Worm (Caenorhabditis elegans) whole organism, L1 larva: ENCODE results near the gene F45G2.8.

Experiments
- C04F5.9 ChIP-seq: sonication (generic microtip); optimal IDR thresholded peaks from 2 replicates; lab custom pipeline; 2016; ENCODE audit warnings: missing genetic modification characterization, missing compliant biosample characterization
- C34B4.2 ChIP-seq: sonication (generic microtip); optimal IDR thresholded peaks from 2 replicates; lab custom pipeline; 2017; ENCODE audit warnings: mild to moderate bottlenecking, missing genetic modification characterization, missing compliant biosample characterization
- F16B12.6 ChIP-seq: fragments of 150-350 bp; optimal IDR thresholded peaks from 2 replicates; lab custom pipeline; 2014; ENCODE audit warnings: missing biosample characterization, missing genetic modification characterization
- aha-1 ChIP-seq: fragments of 150-350 bp; optimal IDR thresholded peaks from 2 replicates; lab custom pipeline; 2014; ENCODE audit warnings: missing biosample characterization, missing genetic modification characterization
- alr-1 ChIP-seq: fragments of 200-800 bp; sonication (Bioruptor generic); optimal IDR thresholded peaks from 2 replicates; lab custom pipeline; 2018; ENCODE audit warnings: borderline replicate concordance, mild to moderate bottlenecking, missing genetic modification characterization, missing compliant biosample characterization
- ama-1 ChIP-seq: fragments of 150-350 bp; optimal IDR thresholded peaks from 2 replicates; lab custom pipeline; 2014
- blmp-1 ChIP-seq: fragments of 150-350 bp; optimal IDR thresholded peaks from 2 replicates; lab custom pipeline; 2014; ENCODE audit warnings: missing biosample characterization, missing genetic modification characterization
- ceh-63 ChIP-seq: fragments of 200-800 bp; sonication (Bioruptor generic); optimal IDR thresholded peaks from 2 replicates; lab custom pipeline; 2018; ENCODE audit warnings: mild to moderate bottlenecking, missing genetic modification characterization, missing compliant biosample characterization
- ceh-82 ChIP-seq, 3 experiments: fragments of 150-350 bp in 1 of 3; sonication (generic microtip) in 2 of 3; optimal IDR thresholded peaks; 2 replicates each; lab custom pipeline; 2014 to 2017; ENCODE audit warnings: missing biosample characterization in 3 of 3, missing genetic modification characterization in 3 of 3
- dpl-1 ChIP-seq, 3 experiments: fragments of 150-350 bp in 2 of 3; sonication (generic microtip) in 1 of 3; optimal IDR thresholded peaks; 2 replicates each; lab custom pipeline; 2014 to 2017; ENCODE audit warnings: missing biosample characterization in 3 of 3, missing genetic modification characterization in 3 of 3, missing genetic modification reagents in 3 of 3
- dsc-1 ChIP-seq: sonication (generic microtip); optimal IDR thresholded peaks from 2 replicates; lab custom pipeline; 2016; ENCODE audit warnings: mild to moderate bottlenecking, missing genetic modification characterization, missing compliant biosample characterization
- efl-1 ChIP-seq, 4 experiments: fragments of 150-350 bp; optimal IDR thresholded peaks in 3 of 4; peaks in 1 of 4; 1 replicate in 1 of 4; 2 replicates in 3 of 4; lab custom pipeline; 2014; ENCODE audit warnings: missing biosample characterization in 2 of 4, missing genetic modification characterization in 2 of 4, missing genetic modification reagents in 2 of 4
- elt-2 ChIP-seq: sonication (generic microtip); optimal IDR thresholded peaks from 2 replicates; lab custom pipeline; 2016; ENCODE audit warnings: missing genetic modification characterization, mild to moderate bottlenecking, inconsistent platforms, missing compliant biosample characterization, missing genetic modification reagents
- elt-3 ChIP-seq, 6 experiments: fragments of 150-350 bp in 1 of 6; sonication (generic microtip); optimal IDR thresholded peaks; 2 replicates each; lab custom pipeline; 2017 to 2018; ENCODE audit warnings: missing biosample characterization in 6 of 6, missing genetic modification characterization in 6 of 6, inconsistent platforms in 1 of 6
- fkh-10 ChIP-seq: sonication (generic microtip); optimal IDR thresholded peaks from 2 replicates; lab custom pipeline; 2017; ENCODE audit warnings: missing biosample characterization, missing genetic modification reagents, missing genetic modification characterization
- fos-1 ChIP-seq: fragments of 150-350 bp; optimal IDR thresholded peaks from 2 replicates; lab custom pipeline; 2014; ENCODE audit warnings: missing biosample characterization, missing genetic modification characterization
- grh-1 ChIP-seq: fragments of 200-800 bp; sonication (Bioruptor generic); IDR thresholded peaks from 2 replicates; pipeline ENCODE4 v1.3.6; 2022; ENCODE audit warnings: missing genetic modification reagents, missing genetic modification characterization, missing compliant biosample characterization
- hlh-17 ChIP-seq: fragments of 200-800 bp; sonication (Bioruptor generic); optimal IDR thresholded peaks from 2 replicates; lab custom pipeline; 2018; ENCODE audit warnings: missing genetic modification characterization, mild to moderate bottlenecking, missing compliant biosample characterization, moderate library complexity, borderline replicate concordance
- hlh-4 ChIP-seq: sonication (generic microtip); optimal IDR thresholded peaks from 2 replicates; lab custom pipeline; 2016; ENCODE audit warnings: mild to moderate bottlenecking, missing genetic modification characterization, missing compliant biosample characterization
- irx-1 ChIP-seq: sonication (generic microtip); optimal IDR thresholded peaks from 2 replicates; lab custom pipeline; 2016; ENCODE audit warnings: missing genetic modification characterization, missing compliant biosample characterization
- isw-1 ChIP-seq: fragments of 200-800 bp; sonication (Bioruptor generic); IDR thresholded peaks from 2 replicates; pipeline ENCODE4 v1.3.6; 2022; ENCODE audit warnings: missing genetic modification characterization, missing compliant biosample characterization
- lin-14 ChIP-seq: fragments of 200-800 bp; sonication (Bioruptor generic); optimal IDR thresholded peaks from 2 replicates; lab custom pipeline; 2018; ENCODE audit warnings: mild to moderate bottlenecking, missing genetic modification characterization, moderate library complexity, missing compliant biosample characterization
- lin-15B ChIP-seq: fragments of 150-350 bp; sonication (generic microtip); optimal IDR thresholded peaks from 3 replicates; lab custom pipeline; 2014; ENCODE audit warnings: missing biosample characterization, missing genetic modification characterization
- lin-35 ChIP-seq, 2 experiments: fragments of 150-350 bp; optimal IDR thresholded peaks; 2 replicates each; lab custom pipeline; 2014; ENCODE audit warnings: missing biosample characterization in 2 of 2, missing genetic modification characterization in 2 of 2, missing genetic modification reagents in 2 of 2
- lin-39 ChIP-seq: fragments of 150-350 bp; optimal IDR thresholded peaks from 2 replicates; lab custom pipeline; 2014; ENCODE audit warnings: missing biosample characterization, missing genetic modification reagents, missing genetic modification characterization
- lsy-2 ChIP-seq, 2 experiments: fragments of 150-350 bp; optimal IDR thresholded peaks; 2 replicates each; lab custom pipeline; 2014; ENCODE audit warnings: missing biosample characterization in 2 of 2, missing genetic modification characterization in 2 of 2
- mab-9 ChIP-seq: fragments of 200-800 bp; sonication (Bioruptor generic); IDR thresholded peaks from 2 replicates; pipeline ENCODE4 v1.3.6; 2022; ENCODE audit warnings: missing genetic modification reagents, missing genetic modification characterization, missing compliant biosample characterization
- mef-2 ChIP-seq: fragments of 150-350 bp; optimal IDR thresholded peaks from 2 replicates; lab custom pipeline; 2014; ENCODE audit warnings: missing biosample characterization, missing genetic modification characterization
- mep-1 ChIP-seq: fragments of 150-350 bp; optimal IDR thresholded peaks from 2 replicates; lab custom pipeline; 2014; ENCODE audit warnings: missing biosample characterization, missing genetic modification characterization
- nhr-19 ChIP-seq: fragments of 200-800 bp; sonication (Bioruptor generic); conservative IDR thresholded peaks from 2 replicates; pipeline ENCODE4 v1.3.6; 2022; ENCODE audit warnings: missing genetic modification characterization, missing compliant biosample characterization
- nhr-47 ChIP-seq: sonication (generic microtip); optimal IDR thresholded peaks from 2 replicates; lab custom pipeline; 2016; ENCODE audit warnings: mild to moderate bottlenecking, missing genetic modification characterization, moderate library complexity, missing compliant biosample characterization
- nhr-71 ChIP-seq: sonication (generic microtip); optimal IDR thresholded peaks from 2 replicates; lab custom pipeline; 2016; ENCODE audit warnings: mild to moderate bottlenecking, missing genetic modification characterization, moderate library complexity, missing compliant biosample characterization
- nhr-76 ChIP-seq: sonication (generic microtip); optimal IDR thresholded peaks from 2 replicates; lab custom pipeline; 2017; ENCODE audit warnings: missing biosample characterization, missing genetic modification characterization
- nhr-84 ChIP-seq: sonication (generic microtip); optimal IDR thresholded peaks from 2 replicates; lab custom pipeline; 2017; ENCODE audit warnings: missing biosample characterization, missing genetic modification characterization
- nhr-90 ChIP-seq: sonication (generic microtip); optimal IDR thresholded peaks from 2 replicates; lab custom pipeline; 2016; ENCODE audit warnings: mild to moderate bottlenecking, missing genetic modification characterization, missing compliant biosample characterization; ENCODE audit not compliant: poor library complexity
- pax-3 ChIP-seq: fragments of 200-800 bp; sonication (Bioruptor generic); optimal IDR thresholded peaks from 2 replicates; lab custom pipeline; 2018; ENCODE audit warnings: mild to moderate bottlenecking, missing genetic modification characterization, moderate library complexity, missing compliant biosample characterization
- pqm-1 ChIP-seq: sonication (generic microtip); optimal IDR thresholded peaks from 3 replicates; lab custom pipeline; 2017; ENCODE audit warnings: missing biosample characterization, missing genetic modification characterization
- rnt-1 ChIP-seq: sonication (generic microtip); optimal IDR thresholded peaks from 2 replicates; lab custom pipeline; 2016; ENCODE audit warnings: mild to moderate bottlenecking, missing genetic modification characterization, moderate library complexity, missing compliant biosample characterization
- snu-23 ChIP-seq: sonication (generic microtip); optimal IDR thresholded peaks from 2 replicates; lab custom pipeline; 2016; ENCODE audit warnings: missing genetic modification characterization, missing compliant biosample characterization
- sup-37 ChIP-seq: fragments of 200-800 bp; sonication (Bioruptor generic); optimal IDR thresholded peaks from 2 replicates; lab custom pipeline; 2018; ENCODE audit warnings: mild to moderate bottlenecking, missing genetic modification characterization, missing compliant biosample characterization
- swsn-7 ChIP-seq: sonication (generic microtip); optimal IDR thresholded peaks from 2 replicates; lab custom pipeline; 2016; ENCODE audit warnings: missing genetic modification characterization, missing compliant biosample characterization
- tlp-1 ChIP-seq: fragments of 150-350 bp; optimal IDR thresholded peaks from 2 replicates; lab custom pipeline; 2014; ENCODE audit warnings: missing biosample characterization, missing genetic modification characterization
- unc-62 ChIP-seq: fragments of 150-350 bp; optimal IDR thresholded peaks from 2 replicates; lab custom pipeline; 2014; ENCODE audit warnings: missing biosample characterization, missing genetic modification reagents, missing genetic modification characterization
- unc-98 ChIP-seq: fragments of 200-800 bp; sonication (Bioruptor generic); IDR thresholded peaks from 2 replicates; pipeline ENCODE4 v1.3.6; 2022; ENCODE audit warnings: missing genetic modification characterization, missing compliant biosample characterization
- vab-15 ChIP-seq: sonication (generic microtip); optimal IDR thresholded peaks from 2 replicates; lab custom pipeline; 2017; ENCODE audit warnings: missing genotype, mild to moderate bottlenecking, missing genetic modification characterization, missing compliant biosample characterization
- xbp-1 ChIP-seq: sonication (generic microtip); optimal IDR thresholded peaks from 2 replicates; lab custom pipeline; 2016; ENCODE audit warnings: missing genetic modification characterization, missing compliant biosample characterization
- zag-1 ChIP-seq: fragments of 150-350 bp; optimal IDR thresholded peaks from 2 replicates; lab custom pipeline; 2014; ENCODE audit warnings: missing biosample characterization, missing genetic modification characterization
- zip-4 ChIP-seq: fragments of 200-800 bp; sonication (Bioruptor generic); optimal IDR thresholded peaks from 2 replicates; lab custom pipeline; 2018; ENCODE audit warnings: mild to moderate bottlenecking, missing genetic modification characterization, moderate library complexity, missing compliant biosample characterization

F45G2.8 gene

ce11 chrIII:13427817-13428216 is 7.7 kb downstream of the F45G2.8 start:
- TF ChIP-seq tlp-1 (tag; lab: Kevin White, UChicago) (no peak), efl-1 (optimal IDR thresholded peaks at IDR 0.05; lab: Kevin White, UChicago) (no peak), efl-1 (GFP tag; optimal IDR thresholded peaks at IDR 0.05 in 1 of 2; lab: Kevin White, UChicago) (no peak), isw-1 (GFP tag; lab: Robert Waterston, UW) (no peak), fos-1 (no peak)

ce11 chrIII:13426036-13426435 is 9.4 kb downstream of the F45G2.8 start, which contains the start of gene cope-1:
TSS of gene cope-1 (plus strand) at chrIII:13426264.
- TF ChIP-seq nhr-71 (tag; lab: Kevin White, UChicago) (peak; percentile 30), nhr-47 (peak; percentile 43), F16B12.6 (peak; percentile 81), blmp-1 (tag; lab: Kevin White, UChicago) (peak; percentile 47), dpl-1 (GFP tag; optimal IDR thresholded peaks at IDR 0.05; lab: Kevin White, UChicago) (peak; percentile 27 to 61 (median 53)), efl-1 (optimal IDR thresholded peaks at IDR 0.05; lab: Kevin White, UChicago) (peak; percentile 27 to 54), efl-1 (GFP tag; optimal IDR thresholded peaks at IDR 0.05 in 1 of 2; lab: Kevin White, UChicago) (peak; percentile 61 to 92), snu-23 (GFP tag; lab: Kevin White, UChicago) (peak; percentile 44), lin-35 (GFP tag; optimal IDR thresholded peaks at IDR 0.05; lab: Kevin White, UChicago) (peak; percentile 49 to 55), zip-4 (GFP tag; lab: Kevin White, UChicago) (no peak), lsy-2 (tag; optimal IDR thresholded peaks at IDR 0.05; lab: Kevin White, UChicago) (peak; percentile 22 to 69), vab-15 (tag; lab: Kevin White, UChicago) (no peak), aha-1 (no peak), swsn-7 (peak; percentile 11), xbp-1 (tag; lab: Kevin White, UChicago) (peak; percentile 20), mep-1 (tag; lab: Kevin White, UChicago) (peak; percentile 32), ceh-82 (tag; optimal IDR thresholded peaks at IDR 0.05; lab: Kevin White, UChicago) (peak in 1 of 3 experiments; percentile 14), ceh-63 (GFP tag; lab: Kevin White, UChicago) (no peak)

- TF ChIP-seq unc-62 (GFP tag; lab: Kevin White, UChicago), result no peak
- no peak for TF ChIP-seq hlh-17 (GFP tag; lab: Kevin White, UChicago)
- no peak for TF ChIP-seq sup-37 (GFP tag; lab: Kevin White, UChicago)
- TF ChIP-seq fkh-10 (GFP tag; lab: Kevin White, UChicago), result no peak
- no peak for TF ChIP-seq C34B4.2 (tag; lab: Kevin White, UChicago)
- TF ChIP-seq nhr-84 (tag; lab: Kevin White, UChicago), result no peak
- peak; percentile 50 for TF ChIP-seq rnt-1 (tag; lab: Kevin White, UChicago)
- peak; percentile 52 for TF ChIP-seq nhr-90 (tag; lab: Kevin White, UChicago)
- TF ChIP-seq mef-2 (tag; lab: Kevin White, UChicago), result no peak
- no peak for TF ChIP-seq zag-1 (tag; lab: Kevin White, UChicago)
- peak; percentile 40 to 89 for TF ChIP-seq lsy-2 (tag; optimal IDR thresholded peaks at IDR 0.05; lab: Kevin White, UChicago)
- no peak for TF ChIP-seq lin-39 (tag; lab: Kevin White, UChicago)
- TF ChIP-seq C04F5.9 (tag; lab: Kevin White, UChicago), result no peak
- TF ChIP-seq nhr-19, result no peak
- no peak for TF ChIP-seq mab-9 (GFP tag; lab: Robert Waterston, UW)
- no peak for TF ChIP-seq xbp-1 (tag; lab: Kevin White, UChicago)
- no peak for TF ChIP-seq unc-98
- no peak for TF ChIP-seq lin-14 (GFP tag; lab: Kevin White, UChicago)
- no peak for TF ChIP-seq nhr-76 (tag; lab: Kevin White, UChicago)
- TF ChIP-seq zip-4 (GFP tag; lab: Kevin White, UChicago), result no peak
- TF ChIP-seq ama-1 (lab: Kevin White, UChicago), result no peak
- TF ChIP-seq dsc-1 (tag; lab: Kevin White, UChicago), result no peak
- TF ChIP-seq grh-1 (GFP tag; lab: Robert Waterston, UW), result no peak
- TF ChIP-seq hlh-4, result no peak
- peak; percentile 82 for TF ChIP-seq blmp-1 (tag; lab: Kevin White, UChicago)
- TF ChIP-seq elt-3 (tag; optimal IDR thresholded peaks at IDR 0.05; lab: Kevin White, UChicago), result peak in 3 of 6 experiments; percentile 40 to 89 (median 45)
- TF ChIP-seq irx-1 (tag; lab: Kevin White, UChicago), result no peak
- no peak for TF ChIP-seq elt-2 (tag; lab: Kevin White, UChicago)
- peak; percentile 53 for TF ChIP-seq lin-15B (tag; lab: Kevin White, UChicago)
- peak; percentile 2 for TF ChIP-seq pax-3 (tag; lab: Kevin White, UChicago)
- TF ChIP-seq alr-1 (tag; lab: Kevin White, UChicago), result no peak
- no peak for TF ChIP-seq pqm-1 (tag; lab: Kevin White, UChicago)
- no peak for TF ChIP-seq ceh-63 (GFP tag; lab: Kevin White, UChicago)
Measured at ce11 chrIII:13423414-13423813, 12.1 kb downstream of the F45G2.8 start, which contains the start of gene exo-1. TSS of gene exo-1 (plus strand) at chrIII:13423514.
